Worm (Caenorhabditis elegans): ENCODE measurements around the gene pals-26.
"Not testable (repeated sequence)": the region's sequence is repeated elsewhere in the genome, so short reads cannot be mapped to it uniquely, and the experiment has no call there.

DNA sequence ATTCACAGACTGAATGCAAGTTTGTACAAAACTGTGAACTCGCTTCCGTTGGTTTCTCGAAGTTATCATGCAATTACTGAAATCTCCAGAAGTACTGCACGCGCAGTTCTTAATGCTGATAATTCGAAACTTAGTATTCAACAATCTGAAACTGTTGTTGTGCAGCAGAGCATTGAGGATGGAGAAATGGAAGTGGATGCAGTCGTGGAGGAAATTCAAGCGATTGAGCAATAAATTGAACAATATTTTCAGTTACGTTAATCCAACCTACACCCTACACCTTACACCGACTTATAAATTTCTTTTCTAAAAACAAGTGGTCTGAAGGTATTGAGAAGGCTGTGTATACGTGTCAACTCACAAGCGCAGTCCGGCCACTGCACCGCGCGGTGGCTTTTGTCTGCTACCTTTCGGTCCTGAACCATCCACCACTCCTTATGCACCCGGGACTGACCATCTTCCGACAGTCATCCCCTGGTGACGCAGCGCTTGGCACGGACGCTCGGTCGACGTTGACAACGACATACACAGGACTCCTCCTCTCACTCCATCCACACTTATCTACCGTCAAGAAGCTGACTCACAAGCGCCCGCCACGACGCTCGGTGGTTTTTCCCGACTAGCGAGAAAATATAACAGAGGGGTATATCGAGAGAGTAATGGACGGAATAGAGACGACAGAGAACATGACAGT, 3.8 kb downstream of the pals-26 start:
- not testable (repeated sequence) for TF ChIP-seq mes-4 (tag; optimal IDR thresholded peaks at IDR 0.05); pha-4 (tag; optimal IDR thresholded peaks at IDR 0.05); snpc-4 (GFP tag; optimal IDR thresholded peaks at IDR 0.05); hlh-12 (tag; optimal IDR thresholded peaks at IDR 0.05); him-1 (tag; optimal IDR thresholded peaks at IDR 0.05)
- TF ChIP-seq Y56A3A.18 (GFP tag; IDR thresholded peaks at IDR 0.05) = peak; percentile 59
- peak in 3 of 4 experiments; percentile 2 to 66 (median 65) for TF ChIP-seq snpc-4 (tag; optimal IDR thresholded peaks at IDR 0.05)
- TF ChIP-seq mcd-1 (GFP tag; IDR thresholded peaks at IDR 0.05) = peak; percentile 68

Measured in whole organism, young adult.